Fruit fly (Drosophila melanogaster) whole organism: ENCODE results near the gene CG14857.

Experiments used
- CG8478 ChIP-seq: fragments of >200 bp; optimal IDR thresholded peaks from 2 replicates; lab custom pipeline; 2018; ENCODE audit warnings: inconsistent platforms
- Dll ChIP-seq: fragments of >200 bp; optimal IDR thresholded peaks from 2 replicates; lab custom pipeline; 2017
- EcR ChIP-seq, 2 experiments: fragments of >200 bp; optimal IDR thresholded peaks; 2 replicates each; lab custom pipeline; 2017; ENCODE audit warnings: missing biosample characterization in 2 of 2, missing genetic modification characterization in 2 of 2, missing genetic modification reagents in 2 of 2
- pan ChIP-seq: fragments of >200 bp; optimal IDR thresholded peaks from 2 replicates; lab custom pipeline; 2017
- psq ChIP-seq: fragments of >200 bp; optimal IDR thresholded peaks from 2 replicates; lab custom pipeline; 2017
- usp ChIP-seq: fragments of >200 bp; optimal IDR thresholded peaks from 2 replicates; lab custom pipeline; 2017; ENCODE audit warnings: missing biosample characterization, missing genetic modification characterization, mixed read lengths

- TF ChIP-seq Dll (lab: Kevin White, UChicago) = no peak
- no peak for TF ChIP-seq pan (lab: Kevin White, UChicago)
- TF ChIP-seq psq = no peak
- TF ChIP-seq CG8478 = no peak
- TF ChIP-seq usp = no peak
- no peak for TF ChIP-seq EcR (GFP tag; optimal IDR thresholded peaks at IDR 0.05; lab: Kevin White, UChicago)
These were observed 30.7 kb downstream of the CG14857 start for dm6 chr3R:14832256-14832655.
